Worm (Caenorhabditis elegans) whole organism, L2 larva: ENCODE results near the gene srsx-30.

Experiments used
- C34F6.9 ChIP-seq: fragments of 150-350 bp; optimal IDR thresholded peaks from 2 replicates; lab custom pipeline; 2014; ENCODE audit warnings: missing biosample characterization, missing genetic modification characterization
- F13H6.1 ChIP-seq: sonication (generic microtip); optimal IDR thresholded peaks from 2 replicates; lab custom pipeline; 2016; ENCODE audit warnings: missing genetic modification characterization, missing compliant biosample characterization
- R02D3.7 ChIP-seq: fragments of 150-350 bp; optimal IDR thresholded peaks from 2 replicates; lab custom pipeline; 2014; ENCODE audit warnings: missing biosample characterization, missing genetic modification characterization
- Y55F3AM.14 ChIP-seq: fragments of 200-800 bp; sonication (Bioruptor generic); optimal IDR thresholded peaks from 2 replicates; lab custom pipeline; 2018; ENCODE audit warnings: mild to moderate bottlenecking, missing genetic modification characterization, missing compliant biosample characterization
- ZK546.5 ChIP-seq: sonication (generic microtip); optimal IDR thresholded peaks from 2 replicates; lab custom pipeline; 2017; ENCODE audit warnings: missing biosample characterization, missing genetic modification characterization
- aly-2 ChIP-seq: fragments of 150-350 bp; optimal IDR thresholded peaks from 2 replicates; lab custom pipeline; 2014; ENCODE audit warnings: missing biosample characterization, missing genetic modification characterization
- ceh-82 ChIP-seq: fragments of 150-350 bp; optimal IDR thresholded peaks from 2 replicates; lab custom pipeline; 2014; ENCODE audit warnings: missing biosample characterization, missing genetic modification characterization
- crh-2 ChIP-seq: sonication (generic microtip); optimal IDR thresholded peaks from 2 replicates; lab custom pipeline; 2017; ENCODE audit warnings: missing biosample characterization, missing genetic modification characterization
- dmd-4 ChIP-seq: sonication (generic microtip); optimal IDR thresholded peaks from 2 replicates; lab custom pipeline; 2017; ENCODE audit warnings: missing biosample characterization, missing genetic modification characterization
- egl-27 ChIP-seq: sonication (generic microtip); optimal IDR thresholded peaks from 3 replicates; lab custom pipeline; 2017; ENCODE audit warnings: missing biosample characterization, missing genetic modification reagents, missing genetic modification characterization
- elt-1 ChIP-seq: fragments of 150-350 bp; optimal IDR thresholded peaks from 2 replicates; lab custom pipeline; 2014; ENCODE audit warnings: missing biosample characterization, missing genetic modification characterization
- fos-1 ChIP-seq: fragments of 150-350 bp; optimal IDR thresholded peaks from 2 replicates; lab custom pipeline; 2014; ENCODE audit warnings: missing biosample characterization, missing genetic modification characterization
- gmeb-1 ChIP-seq: fragments of 150-350 bp; optimal IDR thresholded peaks from 2 replicates; lab custom pipeline; 2014; ENCODE audit warnings: missing biosample characterization, missing genetic modification characterization
- lin-11 ChIP-seq: fragments of 150-350 bp; sonication (generic microtip); optimal IDR thresholded peaks from 2 replicates; lab custom pipeline; 2014; ENCODE audit warnings: missing biosample characterization, missing genetic modification characterization, inconsistent platforms, mixed read lengths
- lin-39 ChIP-seq: fragments of 150-350 bp; optimal IDR thresholded peaks from 2 replicates; lab custom pipeline; 2014; ENCODE audit warnings: missing biosample characterization, missing genetic modification reagents, missing genetic modification characterization
- lsy-2 ChIP-seq, 2 experiments: fragments of 150-350 bp in 1 of 2; sonication (generic microtip) in 1 of 2; optimal IDR thresholded peaks; 2 replicates each; lab custom pipeline; 2014 to 2017; ENCODE audit warnings: missing biosample characterization in 2 of 2, missing genetic modification characterization in 2 of 2
- mab-5 ChIP-seq: fragments of 150-350 bp; optimal IDR thresholded peaks from 2 replicates; lab custom pipeline; 2014; ENCODE audit warnings: missing biosample characterization, missing genetic modification characterization
- mbf-1 ChIP-seq: sonication (generic microtip); optimal IDR thresholded peaks from 2 replicates; lab custom pipeline; 2017; ENCODE audit warnings: missing biosample characterization, missing genetic modification characterization
- mdl-1 ChIP-seq, 2 experiments: fragments of 150-350 bp in 1 of 2; sonication (generic microtip) in 1 of 2; optimal IDR thresholded peaks; 2 replicates each; lab custom pipeline; 2017; ENCODE audit warnings: missing biosample characterization in 2 of 2, missing genetic modification characterization in 2 of 2
- nhr-10 ChIP-seq: sonication (generic microtip); optimal IDR thresholded peaks from 2 replicates; lab custom pipeline; 2017; ENCODE audit warnings: missing biosample characterization, missing genetic modification characterization
- nhr-11 ChIP-seq: fragments of 150-350 bp; optimal IDR thresholded peaks from 2 replicates; lab custom pipeline; 2014; ENCODE audit warnings: missing biosample characterization, missing genetic modification characterization
- nhr-12 ChIP-seq: fragments of 150-350 bp; optimal IDR thresholded peaks from 2 replicates; lab custom pipeline; 2014; ENCODE audit warnings: missing biosample characterization, missing genetic modification characterization
- nhr-21 ChIP-seq: fragments of 150-350 bp; optimal IDR thresholded peaks from 2 replicates; lab custom pipeline; 2014; ENCODE audit warnings: missing biosample characterization, missing genetic modification characterization
- nhr-23 ChIP-seq: fragments of 150-350 bp; optimal IDR thresholded peaks from 2 replicates; lab custom pipeline; 2014; ENCODE audit warnings: missing biosample characterization, missing genetic modification reagents, missing genetic modification characterization
- nhr-237 ChIP-seq: fragments of 150-350 bp; optimal IDR thresholded peaks from 2 replicates; lab custom pipeline; 2014; ENCODE audit warnings: missing biosample characterization, missing genetic modification characterization
- nhr-6 ChIP-seq: fragments of 150-350 bp; optimal IDR thresholded peaks from 2 replicates; lab custom pipeline; 2014; ENCODE audit warnings: missing biosample characterization, missing genetic modification characterization
- peb-1 ChIP-seq: fragments of 150-350 bp; optimal IDR thresholded peaks from 2 replicates; lab custom pipeline; 2014; ENCODE audit warnings: missing biosample characterization, missing genetic modification characterization
- sem-4 ChIP-seq: fragments of 150-350 bp; optimal IDR thresholded peaks from 2 replicates; lab custom pipeline; 2014; ENCODE audit warnings: missing biosample characterization, missing genetic modification reagents, missing genetic modification characterization
- sma-3 ChIP-seq: sonication (generic microtip); optimal IDR thresholded peaks from 2 replicates; lab custom pipeline; 2016; ENCODE audit warnings: missing genetic modification reagents, missing genetic modification characterization, missing compliant biosample characterization
- sma-9 ChIP-seq, 2 experiments: fragments of 150-350 bp in 1 of 2; sonication (generic microtip) in 1 of 2; optimal IDR thresholded peaks; 2 replicates each; lab custom pipeline; 2014 to 2016; ENCODE audit warnings: missing genetic modification characterization in 2 of 2, mild to moderate bottlenecking in 1 of 2, missing biosample characterization in 1 of 2, missing compliant biosample characterization in 1 of 2, missing genetic modification reagents in 1 of 2, moderate library complexity in 1 of 2
- snpc-4 ChIP-seq: fragments of 150-350 bp; optimal IDR thresholded peaks from 2 replicates; lab custom pipeline; 2014; ENCODE audit warnings: missing biosample characterization, missing genetic modification characterization
- unc-39 ChIP-seq: fragments of 150-350 bp; optimal IDR thresholded peaks from 2 replicates; lab custom pipeline; 2014; ENCODE audit warnings: missing biosample characterization, missing genetic modification characterization
- unc-55 ChIP-seq: fragments of 150-350 bp; sonication (generic microtip); optimal IDR thresholded peaks from 3 replicates; lab custom pipeline; 2014; ENCODE audit warnings: missing biosample characterization, missing genetic modification reagents, missing genetic modification characterization
- unc-62 ChIP-seq: fragments of 150-350 bp; optimal IDR thresholded peaks from 2 replicates; lab custom pipeline; 2014; ENCODE audit warnings: missing biosample characterization, missing genetic modification reagents, missing genetic modification characterization
- ztf-11 ChIP-seq: sonication (generic microtip); optimal IDR thresholded peaks from 2 replicates; lab custom pipeline; 2017; ENCODE audit warnings: missing biosample characterization, missing genetic modification characterization
- ztf-4 ChIP-seq: fragments of 150-350 bp; optimal IDR thresholded peaks from 2 replicates; lab custom pipeline; 2014; ENCODE audit warnings: missing biosample characterization, missing genetic modification characterization

Gene srsx-30

ce11 chrV:10179235-10179634 is 20.6 kb downstream of the srsx-30 start, which contains the start of gene cul-5:
TSS of gene cul-5 (plus strand) at chrV:10179535.
- no peak for TF ChIP-seq R02D3.7
- TF ChIP-seq ZK546.5, result no peak
- no peak for TF ChIP-seq ztf-11 (tag; lab: Kevin White, UChicago)
- no peak for TF ChIP-seq unc-62 (GFP tag; lab: Kevin White, UChicago)
- no peak for TF ChIP-seq nhr-12 (tag; lab: Kevin White, UChicago)
- TF ChIP-seq sma-3 (GFP tag; lab: Kevin White, UChicago), result no peak
- no peak for TF ChIP-seq nhr-23
- TF ChIP-seq nhr-237 (tag; lab: Kevin White, UChicago), result no peak
- no peak for TF ChIP-seq C34F6.9
- no peak for TF ChIP-seq lin-39 (tag; lab: Kevin White, UChicago)
- TF ChIP-seq aly-2 (tag; lab: Kevin White, UChicago), result no peak
- TF ChIP-seq nhr-21, result no peak
- TF ChIP-seq dmd-4, result no peak
- no peak for TF ChIP-seq ceh-82 (tag; lab: Kevin White, UChicago)
- TF ChIP-seq unc-39 (tag; lab: Kevin White, UChicago), result no peak
- no peak for TF ChIP-seq snpc-4 (tag; lab: Kevin White, UChicago)
- TF ChIP-seq elt-1 (tag; lab: Kevin White, UChicago), result no peak
- TF ChIP-seq, all 48 proteins: peak for 0

DNA sequence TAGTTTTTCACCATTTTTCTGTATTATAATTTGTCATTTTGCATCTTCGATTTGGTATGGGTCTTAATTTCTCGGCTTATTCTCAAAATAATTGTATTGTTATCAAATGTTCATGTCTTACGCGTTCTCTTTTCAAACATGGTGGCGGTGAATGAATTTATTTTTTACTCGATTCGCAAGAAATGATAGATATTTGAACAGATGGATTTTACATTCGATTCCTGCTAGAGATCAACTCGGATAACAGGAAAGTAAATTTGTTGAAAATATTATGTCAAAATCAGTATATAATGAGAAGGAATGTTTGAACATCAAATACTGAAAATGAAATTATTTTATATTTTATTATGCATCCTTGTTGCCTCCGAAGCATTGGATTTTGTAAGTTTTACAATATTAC is 24.4 kb downstream of the srsx-30 start, which contains the start of gene ZK856.4:
Gene ZK856.4, plus strand, starts transcription at position 301 of the 400 bp plus-strand sequence.
- TF ChIP-seq egl-27 (tag; lab: Kevin White, UChicago) (no peak), lin-11 (tag; lab: Kevin White, UChicago) (no peak)

ce11 chrV:10183810-10184209 is 25.2 kb downstream of the srsx-30 start:
- TF ChIP-seq lsy-2 (tag; optimal IDR thresholded peaks at IDR 0.05; lab: Kevin White, UChicago) (no peak), mbf-1 (tag; lab: Kevin White, UChicago) (no peak), R02D3.7 (no peak), elt-1 (tag; lab: Kevin White, UChicago) (no peak), peb-1 (no peak), nhr-11 (tag; lab: Kevin White, UChicago) (no peak), nhr-23 (no peak)

DNA sequence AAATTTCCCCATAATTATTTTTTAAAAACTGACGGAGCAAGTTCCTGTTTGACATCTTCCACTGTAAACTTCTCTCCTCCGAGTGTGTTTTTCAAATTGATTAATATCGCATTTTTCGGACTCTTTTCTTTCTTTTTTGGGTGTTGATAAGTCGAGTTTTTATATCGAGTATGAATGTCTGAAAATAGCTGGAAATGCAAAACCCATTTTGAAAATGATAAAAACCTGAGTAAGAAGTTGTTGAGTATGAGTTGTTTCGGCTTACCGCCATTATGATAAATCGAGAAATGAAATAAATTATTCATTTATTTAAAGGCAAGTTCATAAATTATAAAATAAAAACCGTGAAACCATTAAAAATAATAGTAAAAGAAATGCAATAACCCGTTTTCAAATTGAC is 27.1 kb downstream of the srsx-30 start, which contains the start of gene ZK856.18:
Gene ZK856.18, minus strand, starts transcription at position 289 of the 400 bp plus-strand sequence.
- TF ChIP-seq mab-5 (no peak), nhr-12 (tag; lab: Kevin White, UChicago) (no peak), mdl-1 (tag; optimal IDR thresholded peaks at IDR 0.05; lab: Kevin White, UChicago) (no peak), mbf-1 (tag; lab: Kevin White, UChicago) (no peak)

DNA sequence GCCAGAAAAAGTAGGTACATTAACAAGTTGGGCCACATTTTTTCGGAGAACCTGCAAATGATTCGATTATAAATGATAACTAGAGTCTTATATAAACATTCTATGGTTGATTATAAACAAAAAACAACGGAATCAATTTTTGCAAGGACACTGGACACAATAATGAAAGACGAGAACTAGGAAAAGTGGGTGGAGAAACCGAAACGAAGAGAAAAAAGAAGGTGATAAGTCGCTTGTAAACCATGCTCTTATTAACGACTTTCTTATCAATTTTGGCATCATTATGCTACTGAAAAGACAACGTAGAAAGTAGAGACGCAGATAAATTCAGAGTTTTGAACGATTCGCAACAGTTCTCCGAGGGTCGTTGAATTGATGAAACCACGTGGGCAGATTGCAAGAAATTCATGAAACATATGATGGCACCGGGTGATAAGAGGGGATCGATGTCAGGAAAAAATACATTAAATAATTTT is 31.5 kb downstream of the srsx-30 start, which contains the start of gene ZK856.5:
Gene ZK856.5, minus strand, starts transcription at position 51 of the 476 bp plus-strand sequence.
- TF ChIP-seq sma-9 (GFP tag; optimal IDR thresholded peaks at IDR 0.05; lab: Kevin White, UChicago), result peak; percentile 68
- no peak for TF ChIP-seq sma-9 (tag; optimal IDR thresholded peaks at IDR 0.05; lab: Kevin White, UChicago)
- TF ChIP-seq unc-55 (GFP tag; lab: Kevin White, UChicago), result no peak
- peak; percentile 61 for TF ChIP-seq crh-2 (tag; lab: Kevin White, UChicago)
- TF ChIP-seq fos-1 (tag; lab: Kevin White, UChicago), result peak; percentile 71
- peak in 1 of 2 experiments; percentile 36 for TF ChIP-seq mdl-1 (tag; optimal IDR thresholded peaks at IDR 0.05; lab: Kevin White, UChicago)

- TF ChIP-seq unc-55 (GFP tag; lab: Kevin White, UChicago) (no peak), ztf-4 (tag; lab: Kevin White, UChicago) (no peak), lsy-2 (tag; optimal IDR thresholded peaks at IDR 0.05; lab: Kevin White, UChicago) (no peak), fos-1 (tag; lab: Kevin White, UChicago) (peak; percentile 35), elt-1 (tag; lab: Kevin White, UChicago) (no peak)
Measured at ce11 chrV:10191242-10191641, 32.6 kb downstream of the srsx-30 start.

DNA sequence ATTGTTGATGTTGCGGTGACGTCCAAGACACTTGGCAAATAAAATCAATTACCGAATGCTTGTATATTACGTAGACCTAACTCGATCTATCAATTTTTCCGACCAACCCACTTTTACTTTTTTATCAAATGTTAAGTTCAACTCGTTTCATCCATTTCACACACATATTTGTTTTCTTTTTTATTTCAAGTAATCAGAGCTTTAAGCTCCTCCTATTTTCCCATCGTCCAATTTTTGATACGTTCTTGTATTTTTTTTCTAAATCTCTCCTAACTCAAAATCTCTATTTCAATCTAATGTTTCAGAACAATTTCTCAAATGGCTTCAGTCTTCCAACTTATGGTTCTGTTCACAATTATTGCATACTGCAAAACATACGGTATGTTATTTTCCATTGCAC is 39.8 kb downstream of the srsx-30 start, which contains the start of gene ZK856.6:
Gene ZK856.6, plus strand, starts transcription at position 301 of the 400 bp plus-strand sequence.
- no peak for TF ChIP-seq sem-4
- TF ChIP-seq nhr-10 (tag; lab: Kevin White, UChicago), result no peak
- no peak for TF ChIP-seq nhr-6 (tag; lab: Kevin White, UChicago)
- TF ChIP-seq fos-1 (tag; lab: Kevin White, UChicago), result no peak
- no peak for TF ChIP-seq sma-9 (GFP tag; optimal IDR thresholded peaks at IDR 0.05; lab: Kevin White, UChicago)
- TF ChIP-seq sma-9 (tag; optimal IDR thresholded peaks at IDR 0.05; lab: Kevin White, UChicago), result no peak
- no peak for TF ChIP-seq nhr-237 (tag; lab: Kevin White, UChicago)
- TF ChIP-seq Y55F3AM.14 (GFP tag; lab: Kevin White, UChicago), result no peak
- no peak for TF ChIP-seq mdl-1 (tag; optimal IDR thresholded peaks at IDR 0.05; lab: Kevin White, UChicago)
- no peak for TF ChIP-seq gmeb-1
- TF ChIP-seq F13H6.1 (tag; lab: Kevin White, UChicago), result no peak
- no peak for TF ChIP-seq unc-39 (tag; lab: Kevin White, UChicago)
- no peak for TF ChIP-seq nhr-23
- TF ChIP-seq unc-55 (GFP tag; lab: Kevin White, UChicago), result no peak
- no peak for TF ChIP-seq mbf-1 (tag; lab: Kevin White, UChicago)
